Fruit fly (Drosophila melanogaster): ENCODE results near the gene AkhR.

AkhR gene

dm6 chr2L:6716182-6716770, at the start of gene AkhR:
TSS of gene AkhR (minus strand) at chr2L:6716186.
- TF ChIP-seq pan (optimal IDR thresholded peaks at IDR 0.05): peak; percentile 76
- TF ChIP-seq psq (optimal IDR thresholded peaks at IDR 0.05): no peak

dm6 chr2L:6759528-6759927, 43.5 kb upstream of the AkhR start, which contains the start of gene CG11322:
TSS of gene CG11322 (minus strand) at chr2L:6759628.
- no peak for TF ChIP-seq usp (GFP tag; optimal IDR thresholded peaks at IDR 0.05)
- no peak for TF ChIP-seq CG8478 (optimal IDR thresholded peaks at IDR 0.05)
- TF ChIP-seq psq (optimal IDR thresholded peaks at IDR 0.05): no peak
- no peak for TF ChIP-seq Dll (optimal IDR thresholded peaks at IDR 0.05)
- no peak for TF ChIP-seq EcR (GFP tag; optimal IDR thresholded peaks at IDR 0.05)
- no peak for TF ChIP-seq pan (optimal IDR thresholded peaks at IDR 0.05)

- no peak for TF ChIP-seq EcR (GFP tag; optimal IDR thresholded peaks at IDR 0.05)
- TF ChIP-seq psq (optimal IDR thresholded peaks at IDR 0.05): no peak
- no peak for TF ChIP-seq Dll (optimal IDR thresholded peaks at IDR 0.05)
- no peak for TF ChIP-seq CG8478 (optimal IDR thresholded peaks at IDR 0.05)
- TF ChIP-seq usp (GFP tag; optimal IDR thresholded peaks at IDR 0.05): no peak
- TF ChIP-seq pan (optimal IDR thresholded peaks at IDR 0.05): no peak
Observed at dm6 chr2L:6751037-6751436, 35.1 kb upstream of the AkhR start.

- no peak for TF ChIP-seq EcR (GFP tag; optimal IDR thresholded peaks at IDR 0.05)
- no peak for TF ChIP-seq usp (GFP tag; optimal IDR thresholded peaks at IDR 0.05)
- TF ChIP-seq psq (optimal IDR thresholded peaks at IDR 0.05): no peak
- TF ChIP-seq CG8478 (optimal IDR thresholded peaks at IDR 0.05): no peak
- TF ChIP-seq Dll (optimal IDR thresholded peaks at IDR 0.05): no peak
Observed at dm6 chr2L:6747814-6748213, 31.8 kb upstream of the AkhR start, which contains the start of gene CG44271. TSS of gene CG44271 (minus strand) at chr2L:6747914.

dm6 chr2L:6745522-6745921, 29.5 kb upstream of the AkhR start, which contains the start of gene CG31910:
TSS of gene CG31910 (minus strand) at chr2L:6745622.
- no peak for TF ChIP-seq CG8478 (optimal IDR thresholded peaks at IDR 0.05)
- TF ChIP-seq psq (optimal IDR thresholded peaks at IDR 0.05): no peak
- no peak for TF ChIP-seq EcR (GFP tag; optimal IDR thresholded peaks at IDR 0.05)
- TF ChIP-seq pan (optimal IDR thresholded peaks at IDR 0.05): no peak
- TF ChIP-seq Dll (optimal IDR thresholded peaks at IDR 0.05): no peak
- no peak for TF ChIP-seq usp (GFP tag; optimal IDR thresholded peaks at IDR 0.05)

dm6 chr2L:6741980-6742591, 26.1 kb upstream of the AkhR start, which contains the start of gene meng:
TSS of gene meng (plus strand) at chr2L:6742502.
- TF ChIP-seq Dll (optimal IDR thresholded peaks at IDR 0.05): no peak
- no peak for TF ChIP-seq EcR (GFP tag; optimal IDR thresholded peaks at IDR 0.05)
- no peak for TF ChIP-seq CG8478 (optimal IDR thresholded peaks at IDR 0.05)
- no peak for TF ChIP-seq pan (optimal IDR thresholded peaks at IDR 0.05)
- TF ChIP-seq usp (GFP tag; optimal IDR thresholded peaks at IDR 0.05): no peak
- no peak for TF ChIP-seq psq (optimal IDR thresholded peaks at IDR 0.05)

- TF ChIP-seq EcR (GFP tag; optimal IDR thresholded peaks at IDR 0.05) (no peak), CG8478 (optimal IDR thresholded peaks at IDR 0.05) (no peak), psq (optimal IDR thresholded peaks at IDR 0.05) (no peak), pan (optimal IDR thresholded peaks at IDR 0.05) (no peak), Dll (optimal IDR thresholded peaks at IDR 0.05) (no peak), usp (GFP tag; optimal IDR thresholded peaks at IDR 0.05) (no peak)
Observed at dm6 chr2L:6740088-6740487, 24.1 kb upstream of the AkhR start, which contains the start of gene TTLL3A. TSS of gene TTLL3A (minus strand) at chr2L:6740188.

- TF ChIP-seq CG8478 (optimal IDR thresholded peaks at IDR 0.05) (no peak), EcR (GFP tag; optimal IDR thresholded peaks at IDR 0.05) (no peak), usp (GFP tag; optimal IDR thresholded peaks at IDR 0.05) (no peak), psq (optimal IDR thresholded peaks at IDR 0.05) (no peak), pan (optimal IDR thresholded peaks at IDR 0.05) (no peak), Dll (optimal IDR thresholded peaks at IDR 0.05) (no peak)
Observed at dm6 chr2L:6732566-6732965, 16.6 kb upstream of the AkhR start, which contains the start of gene TTLL3B. TSS of gene TTLL3B (plus strand) at chr2L:6732866.

dm6 chr2L:6723750-6724503, 7.9 kb upstream of the AkhR start, which contains the start of gene Liprin-alpha:
TSS of gene Liprin-alpha (plus strand) at chr2L:6723903.
- no peak for TF ChIP-seq pan (optimal IDR thresholded peaks at IDR 0.05)
- no peak for TF ChIP-seq usp (GFP tag; optimal IDR thresholded peaks at IDR 0.05)
- TF ChIP-seq Dll (optimal IDR thresholded peaks at IDR 0.05): no peak
- peak; percentile 30 for TF ChIP-seq CG8478 (optimal IDR thresholded peaks at IDR 0.05)
- no peak for TF ChIP-seq psq (optimal IDR thresholded peaks at IDR 0.05)
- TF ChIP-seq EcR (GFP tag; optimal IDR thresholded peaks at IDR 0.05): no peak

dm6 chr2L:6722822-6723749, 7.1 kb upstream of the AkhR start, which contains the start of gene homer:
TSS of gene homer (minus strand) at chr2L:6723359.
- TF ChIP-seq usp (GFP tag; optimal IDR thresholded peaks at IDR 0.05) (no peak), CG8478 (optimal IDR thresholded peaks at IDR 0.05) (peak; percentile 13)

- TF ChIP-seq psq (optimal IDR thresholded peaks at IDR 0.05): no peak
- no peak for TF ChIP-seq EcR (GFP tag; optimal IDR thresholded peaks at IDR 0.05)
- TF ChIP-seq Dll (optimal IDR thresholded peaks at IDR 0.05): no peak
- no peak for TF ChIP-seq pan (optimal IDR thresholded peaks at IDR 0.05)
- no peak for TF ChIP-seq CG8478 (optimal IDR thresholded peaks at IDR 0.05)
- TF ChIP-seq usp (GFP tag; optimal IDR thresholded peaks at IDR 0.05): no peak
Observed at dm6 chr2L:6721710-6722109, 5.7 kb upstream of the AkhR start.
